Fruit fly (Drosophila melanogaster) whole organism, embryonic: ENCODE measurements around the gene CG17650.

Experiments used
- ATbp ChIP-seq: fragments of 200-800 bp; sonication (Bioruptor generic); optimal IDR thresholded peaks from 2 replicates; lab custom pipeline; 2017; ENCODE audit warnings: missing biosample characterization, mild to moderate bottlenecking, missing genetic modification characterization, missing genetic modification reagents
- CG1024 ChIP-seq: fragments of 200-800 bp; sonication (Bioruptor generic); IDR thresholded peaks from 2 replicates; pipeline ENCODE4 v1.3.6; 2022; ENCODE audit warnings: missing biosample characterization, missing genetic modification characterization
- CG11504 ChIP-seq: fragments of 200-800 bp; sonication (Bioruptor generic); optimal IDR thresholded peaks from 3 replicates; lab custom pipeline; 2019; ENCODE audit warnings: missing biosample characterization, mild to moderate bottlenecking, missing genetic modification characterization, moderate library complexity
- CG12219 ChIP-seq: fragments of 200-800 bp; sonication (Bioruptor generic); optimal IDR thresholded peaks from 3 replicates; lab custom pipeline; 2018; ENCODE audit warnings: missing biosample characterization, mild to moderate bottlenecking, missing genetic modification characterization
- CG13424 ChIP-seq: fragments of 200-800 bp; sonication (Bioruptor generic); optimal IDR thresholded peaks from 2 replicates; lab custom pipeline; 2019; ENCODE audit warnings: missing biosample characterization, mild to moderate bottlenecking, missing genetic modification characterization, moderate library complexity
- CG13624 ChIP-seq: fragments of 200-800 bp; sonication (Bioruptor generic); optimal IDR thresholded peaks from 2 replicates; lab custom pipeline; 2016; ENCODE audit warnings: missing biosample characterization, missing genetic modification characterization
- CG14014 ChIP-seq: fragments of 200-800 bp; sonication (Bioruptor generic); IDR thresholded peaks from 2 replicates; pipeline ENCODE4 v1.3.6; 2022; ENCODE audit warnings: missing biosample characterization, missing genetic modification characterization
- CG1603 ChIP-seq: fragments of 200-800 bp; sonication (Bioruptor generic); optimal IDR thresholded peaks from 2 replicates; lab custom pipeline; 2019; ENCODE audit warnings: missing biosample characterization, mild to moderate bottlenecking, missing genetic modification characterization, moderate library complexity
- CG17829 ChIP-seq: fragments of 200-800 bp; optimal IDR thresholded peaks from 2 replicates; lab custom pipeline; 2019; ENCODE audit warnings: missing biosample characterization, mild to moderate bottlenecking, missing genetic modification characterization, moderate library complexity
- CG2129 ChIP-seq: fragments of 200-800 bp; sonication (Bioruptor generic); IDR thresholded peaks from 2 replicates; pipeline ENCODE4 v1.3.6; 2022; ENCODE audit warnings: missing biosample characterization, missing genetic modification characterization; ENCODE audit not compliant: partially characterized antibody
- CG5180 ChIP-seq: fragments of 200-800 bp; sonication (Bioruptor generic); optimal IDR thresholded peaks from 3 replicates; lab custom pipeline; 2017; ENCODE audit warnings: missing biosample characterization, missing genetic modification characterization, mild to moderate bottlenecking, moderate library complexity, missing genetic modification reagents
- CG6254 ChIP-seq: fragments of 200-800 bp; sonication (Bioruptor generic); optimal IDR thresholded peaks from 3 replicates; lab custom pipeline; 2017; ENCODE audit warnings: mild to moderate bottlenecking, missing biosample characterization, missing genetic modification reagents, missing genetic modification characterization
- CG6791 ChIP-seq: fragments of 200-800 bp; sonication (Bioruptor generic); IDR thresholded peaks from 3 replicates; pipeline ENCODE4 v1.3.6; 2022; ENCODE audit warnings: missing biosample characterization, missing genetic modification characterization; ENCODE audit not compliant: partially characterized antibody
- CG7556 ChIP-seq: fragments of 200-800 bp; sonication (Bioruptor generic); optimal IDR thresholded peaks from 2 replicates; lab custom pipeline; 2017; ENCODE audit warnings: missing biosample characterization, mild to moderate bottlenecking, missing genetic modification characterization
- CG8290 ChIP-seq, 3 experiments: fragments of 200-800 bp; sonication (Bioruptor generic); optimal IDR thresholded peaks; 2 replicates each; lab custom pipeline; 2016 to 2019; ENCODE audit warnings: missing biosample characterization in 3 of 3, missing genetic modification characterization in 3 of 3, mild to moderate bottlenecking in 2 of 3, moderate library complexity in 1 of 3
- CHES-1-like ChIP-seq: fragments of 200-800 bp; sonication (Bioruptor generic); optimal IDR thresholded peaks from 2 replicates; lab custom pipeline; 2016; ENCODE audit warnings: missing biosample characterization, missing genetic modification characterization
- Deaf1 ChIP-seq: fragments of 200-800 bp; optimal IDR thresholded peaks from 3 replicates; lab custom pipeline; 2019; ENCODE audit warnings: missing biosample characterization, mild to moderate bottlenecking, missing genetic modification characterization, moderate library complexity
- Ets65A ChIP-seq: fragments of 200-800 bp; sonication (Bioruptor generic); peaks from one replicate; lab custom pipeline; 2016; ENCODE audit warnings: missing biosample characterization, missing genetic modification characterization
- Ets97D ChIP-seq: fragments of 200-800 bp; sonication (Bioruptor generic); optimal IDR thresholded peaks from 3 replicates; lab custom pipeline; 2016; ENCODE audit warnings: missing biosample characterization, missing genetic modification characterization
- Fer3 ChIP-seq: fragments of 200-800 bp; sonication (Bioruptor generic); optimal IDR thresholded peaks from 2 replicates; lab custom pipeline; 2018; ENCODE audit warnings: missing biosample characterization, mild to moderate bottlenecking, missing genetic modification characterization, moderate library complexity
- Hand ChIP-seq: fragments of 200-800 bp; sonication (Bioruptor generic); optimal IDR thresholded peaks from 2 replicates; lab custom pipeline; 2017; ENCODE audit warnings: mild to moderate bottlenecking, missing biosample characterization, missing genetic modification reagents, missing genetic modification characterization
- Lpt ChIP-seq: fragments of >200 bp; optimal IDR thresholded peaks from 2 replicates; lab custom pipeline; 2018; ENCODE audit warnings: missing biosample characterization, missing genetic modification characterization
- Mad ChIP-seq: fragments of 200-800 bp; sonication (Bioruptor generic); optimal IDR thresholded peaks from 2 replicates; lab custom pipeline; 2016; ENCODE audit warnings: missing biosample characterization, missing genetic modification characterization
- Oaz ChIP-seq: fragments of 200-800 bp; sonication (Bioruptor generic); IDR thresholded peaks from 2 replicates; pipeline ENCODE4 v1.3.6; 2022; ENCODE audit warnings: missing biosample characterization, missing genetic modification characterization
- Pdp1 ChIP-seq, 2 experiments: fragments of 200-800 bp; sonication (Bioruptor generic); optimal IDR thresholded peaks; 3 replicates each; lab custom pipeline; 2016; ENCODE audit warnings: missing biosample characterization in 2 of 2, missing genetic modification characterization in 2 of 2, mild to moderate bottlenecking in 1 of 2, moderate library complexity in 1 of 2
- Rfx ChIP-seq: fragments of 200-800 bp; sonication (Bioruptor generic); IDR thresholded peaks from 2 replicates; pipeline ENCODE4 v1.3.6; 2022; ENCODE audit warnings: missing biosample characterization, missing genetic modification characterization
- Sox100B ChIP-seq: fragments of 200-800 bp; sonication (Bioruptor generic); optimal IDR thresholded peaks from 3 replicates; lab custom pipeline; 2018; ENCODE audit warnings: missing biosample characterization, mild to moderate bottlenecking, missing genetic modification characterization
- Trl ChIP-seq, 3 experiments: fragments of >200 bp in 2 of 3; fragments of 200-800 bp in 1 of 3; sonication (Bioruptor generic) in 1 of 3; optimal IDR thresholded peaks; 2 replicates in 1 of 3; 3 replicates in 2 of 3; lab custom pipeline; 2016 to 2017; ENCODE audit warnings: missing biosample characterization in 1 of 3, missing genetic modification characterization in 1 of 3
- aop ChIP-seq: fragments of 200-800 bp; sonication (Bioruptor generic); IDR thresholded peaks from 2 replicates; pipeline ENCODE4 v1.3.6; 2022; ENCODE audit warnings: missing biosample characterization, missing genetic modification characterization
- btn ChIP-seq: fragments of 200-800 bp; sonication (Bioruptor generic); optimal IDR thresholded peaks from 2 replicates; lab custom pipeline; 2016; ENCODE audit warnings: missing biosample characterization, missing genetic modification characterization
- crp ChIP-seq, 2 experiments: fragments of 200-800 bp; sonication (Bioruptor generic); optimal IDR thresholded peaks; 2 replicates in 1 of 2; 3 replicates in 1 of 2; lab custom pipeline; 2017; ENCODE audit warnings: missing biosample characterization in 2 of 2, missing genetic modification characterization in 2 of 2, mild to moderate bottlenecking in 1 of 2, moderate library complexity in 1 of 2
- ftz-f1 ChIP-seq: fragments of 200-800 bp; sonication (Bioruptor generic); optimal IDR thresholded peaks from 2 replicates; lab custom pipeline; 2016; ENCODE audit warnings: missing biosample characterization, missing genetic modification characterization
- grau ChIP-seq: fragments of 200-800 bp; optimal IDR thresholded peaks from 3 replicates; lab custom pipeline; 2019; ENCODE audit warnings: missing biosample characterization, mild to moderate bottlenecking, missing genetic modification characterization, moderate library complexity
- grn ChIP-seq: fragments of 200-800 bp; sonication (Bioruptor generic); optimal IDR thresholded peaks from 3 replicates; lab custom pipeline; 2017; ENCODE audit warnings: missing biosample characterization, missing genetic modification characterization
- gsb ChIP-seq: fragments of 200-800 bp; sonication (Bioruptor generic); IDR thresholded peaks from 2 replicates; pipeline ENCODE4 v1.3.6; 2022; ENCODE audit warnings: missing biosample characterization, missing genetic modification characterization
- gsb-n ChIP-seq: fragments of 200-800 bp; sonication (Bioruptor generic); optimal IDR thresholded peaks from 3 replicates; lab custom pipeline; 2018; ENCODE audit warnings: missing biosample characterization, mild to moderate bottlenecking, missing genetic modification characterization
- hb ChIP-seq: fragments of 200-800 bp; sonication (Bioruptor generic); IDR thresholded peaks from 3 replicates; pipeline ENCODE4 v1.3.6; 2022; ENCODE audit warnings: missing biosample characterization, missing genetic modification characterization; ENCODE audit not compliant: partially characterized antibody
- inv ChIP-seq: fragments of 200-800 bp; sonication (Bioruptor generic); IDR thresholded peaks from 2 replicates; pipeline ENCODE4 v1.3.6; 2022; ENCODE audit warnings: missing biosample characterization, missing genetic modification characterization; ENCODE audit not compliant: partially characterized antibody
- jing ChIP-seq: fragments of 200-800 bp; sonication (Bioruptor generic); optimal IDR thresholded peaks from 2 replicates; lab custom pipeline; 2018; ENCODE audit warnings: missing biosample characterization, mild to moderate bottlenecking, missing genetic modification characterization
- kay ChIP-seq: fragments of 200-800 bp; sonication (Bioruptor generic); optimal IDR thresholded peaks from 2 replicates; lab custom pipeline; 2016; ENCODE audit warnings: missing biosample characterization, missing genetic modification characterization
- klu ChIP-seq: fragments of 200-800 bp; sonication (Bioruptor generic); IDR thresholded peaks from 2 replicates; pipeline ENCODE4 v1.3.6; 2022; ENCODE audit warnings: missing biosample characterization, missing genetic modification characterization
- lmd ChIP-seq: fragments of 200-800 bp; sonication (Bioruptor generic); IDR thresholded peaks from 2 replicates; pipeline ENCODE4 v1.3.6; 2022; ENCODE audit warnings: missing biosample characterization, missing genetic modification characterization
- oc ChIP-seq: fragments of 200-800 bp; sonication (Bioruptor generic); optimal IDR thresholded peaks from 2 replicates; lab custom pipeline; 2018; ENCODE audit warnings: missing biosample characterization, mild to moderate bottlenecking, missing genetic modification characterization, moderate library complexity
- org-1 ChIP-seq: fragments of 200-800 bp; sonication (Bioruptor generic); optimal IDR thresholded peaks from 2 replicates; lab custom pipeline; 2017; ENCODE audit warnings: missing biosample characterization, missing genetic modification characterization
- otp ChIP-seq: fragments of 200-800 bp; sonication (Bioruptor generic); IDR thresholded peaks from 3 replicates; pipeline ENCODE4, ENCODE4 v1.3.6; 2022; ENCODE audit warnings: missing biosample characterization, missing genetic modification characterization
- phol ChIP-seq: fragments of 200-800 bp; sonication (Bioruptor generic); optimal IDR thresholded peaks from 3 replicates; lab custom pipeline; 2018; ENCODE audit warnings: missing biosample characterization, mild to moderate bottlenecking, missing genetic modification characterization, moderate library complexity
- scrt ChIP-seq: fragments of 200-800 bp; sonication (Bioruptor generic); optimal IDR thresholded peaks from 2 replicates; lab custom pipeline; 2018; ENCODE audit warnings: missing biosample characterization, mild to moderate bottlenecking, missing genetic modification characterization, moderate library complexity
- toy ChIP-seq: fragments of 200-800 bp; sonication (Bioruptor generic); IDR thresholded peaks from 2 replicates; pipeline ENCODE4 v1.3.6; 2022; ENCODE audit warnings: missing biosample characterization, missing genetic modification characterization
- ttk ChIP-seq: fragments of 200-800 bp; sonication (Bioruptor generic); IDR thresholded peaks from 2 replicates; pipeline ENCODE4 v2.1.2; 2022; ENCODE audit warnings: missing biosample characterization, missing genetic modification characterization

Gene CG17650

DNA sequence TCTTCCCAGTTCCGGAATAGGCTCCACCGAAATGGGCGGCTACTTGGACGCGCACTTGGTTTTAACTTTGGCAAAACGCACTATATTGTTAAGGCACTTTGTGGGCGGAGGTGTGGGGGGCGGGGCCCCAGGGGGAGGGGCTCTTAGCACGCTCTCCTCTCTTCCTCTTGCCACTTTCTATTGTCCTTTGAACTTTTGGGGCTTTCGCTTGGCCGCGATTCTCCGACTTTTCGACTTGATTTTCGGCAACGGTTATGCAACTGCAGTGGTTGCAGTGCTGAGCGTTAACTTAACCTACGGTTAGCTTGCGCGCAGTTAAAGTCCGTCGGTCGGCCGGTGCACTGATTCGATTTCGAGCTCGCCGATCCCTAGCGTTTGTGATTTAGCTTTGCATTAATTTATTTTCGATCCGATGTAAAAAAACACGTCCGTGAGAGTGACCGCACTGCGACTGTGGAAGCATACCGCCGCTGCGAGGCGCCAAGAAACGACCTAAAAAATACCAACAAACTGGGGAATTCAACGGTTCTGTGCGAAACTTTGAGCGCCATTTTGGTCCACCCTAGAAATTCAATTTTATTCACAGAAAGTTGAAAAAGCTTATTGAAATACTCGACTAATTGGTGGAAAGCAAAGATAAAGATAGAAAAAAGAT, 34.8 kb downstream of the CG17650 start, which contains the start of gene Rim2 (continued):
- TF ChIP-seq CG12219 (GFP tag; lab: Kevin White, UChicago) (no peak), Ets65A (GFP tag; lab: Kevin White, UChicago) (no peak), klu (GFP tag; lab: Robert Waterston, UW) (no peak), Mad (GFP tag; lab: Kevin White, UChicago) (no peak), aop (GFP tag; lab: Robert Waterston, UW) (no peak), CG1603 (peak; percentile 66), Trl (optimal IDR thresholded peaks at IDR 0.05; lab: Kevin White, UChicago) (no peak), Trl (GFP tag; optimal IDR thresholded peaks at IDR 0.05; lab: Kevin White, UChicago) (peak; percentile 22), ftz-f1 (GFP tag; lab: Kevin White, UChicago) (peak; percentile 44), crp (GFP tag; optimal IDR thresholded peaks at IDR 0.05; lab: Kevin White, UChicago) (no peak), CG6254 (GFP tag; lab: Kevin White, UChicago) (no peak), phol (tag; lab: Kevin White, UChicago) (peak; percentile 86), lmd (no peak), CG11504 (tag; lab: Kevin White, UChicago) (peak; percentile 41), scrt (GFP tag; lab: Kevin White, UChicago) (peak; percentile 11), CG2129 (GFP tag; lab: Robert Waterston, UW) (no peak), oc (tag; lab: Kevin White, UChicago) (no peak), gsb-n (tag; lab: Kevin White, UChicago) (no peak), CG5180 (GFP tag; lab: Kevin White, UChicago) (no peak), Oaz (GFP tag; lab: Robert Waterston, UW) (no peak), CG7556 (no peak), Hand (GFP tag; lab: Kevin White, UChicago) (no peak), CG14014 (no peak), btn (no peak), kay (GFP tag; lab: Kevin White, UChicago) (no peak), CG17829 (peak; percentile 37), CG8290 (GFP tag; optimal IDR thresholded peaks at IDR 0.05; lab: Kevin White, UChicago) (peak; percentile 40), CG8290 (tag; optimal IDR thresholded peaks at IDR 0.05; lab: Kevin White, UChicago) (peak in 1 of 2 experiments; percentile 68), ATbp (no peak), hb (GFP tag; lab: Robert Waterston, UW) (no peak), CHES-1-like (GFP tag; lab: Kevin White, UChicago) (peak; percentile 35), toy (GFP tag; lab: Robert Waterston, UW) (no peak), Lpt (GFP tag; lab: Kevin White, UChicago) (no peak), Pdp1 (GFP tag; optimal IDR thresholded peaks at IDR 0.05; lab: Kevin White, UChicago) (peak in 1 of 2 experiments; percentile 89), CG6791 (GFP tag; lab: Robert Waterston, UW) (no peak; the same call in 2 of the 3 replicates), jing (GFP tag; lab: Kevin White, UChicago) (no peak), ttk (no peak), Deaf1 (tag; lab: Kevin White, UChicago) (peak; percentile 13), org-1 (no peak), CG1024 (GFP tag; lab: Robert Waterston, UW) (no peak), Sox100B (no peak), grn (GFP tag; lab: Kevin White, UChicago) (peak; percentile 52), Ets97D (GFP tag; lab: Kevin White, UChicago) (peak; percentile 84), otp (no peak), gsb (GFP tag; lab: Robert Waterston, UW) (no peak), CG13624 (GFP tag; lab: Kevin White, UChicago) (peak; percentile 31), CG13424 (tag; lab: Kevin White, UChicago) (peak; percentile 23), Rfx (peak; percentile 50; the same call in 1 of the 2 replicates), Fer3 (tag; lab: Kevin White, UChicago) (no peak), grau (tag; lab: Kevin White, UChicago) (peak; percentile 19), inv (GFP tag; lab: Robert Waterston, UW) (no peak)
